Fruit fly (Drosophila melanogaster) whole organism, embryonic: ENCODE measurements around the gene Rab35.

Experiments
- BEAF-32 ChIP-seq: fragments of 200-800 bp; sonication (Bioruptor generic); optimal IDR thresholded peaks from 3 replicates; lab custom pipeline; 2017; ENCODE audit warnings: missing biosample characterization, missing genetic modification characterization, mild to moderate bottlenecking, moderate library complexity, missing genetic modification reagents
- Bgb ChIP-seq: fragments of 200-800 bp; sonication (Bioruptor generic); IDR thresholded peaks from 2 replicates; pipeline ENCODE4 v1.3.6; 2022; ENCODE audit warnings: missing biosample characterization, missing genetic modification characterization; ENCODE audit not compliant: partially characterized antibody
- CG11504 ChIP-seq: fragments of 200-800 bp; sonication (Bioruptor generic); optimal IDR thresholded peaks from 3 replicates; lab custom pipeline; 2019; ENCODE audit warnings: missing biosample characterization, mild to moderate bottlenecking, missing genetic modification characterization, moderate library complexity
- CG13624 ChIP-seq: fragments of 200-800 bp; sonication (Bioruptor generic); optimal IDR thresholded peaks from 2 replicates; lab custom pipeline; 2016; ENCODE audit warnings: missing biosample characterization, missing genetic modification characterization
- CG17186 ChIP-seq: fragments of 200-800 bp; sonication (Bioruptor generic); optimal IDR thresholded peaks from 3 replicates; lab custom pipeline; 2017; ENCODE audit warnings: missing biosample characterization, missing genetic modification reagents, missing genetic modification characterization
- CG17802 ChIP-seq: fragments of 200-800 bp; sonication (Bioruptor generic); optimal IDR thresholded peaks from 2 replicates; lab custom pipeline; 2018; ENCODE audit warnings: missing biosample characterization, mild to moderate bottlenecking, missing genetic modification characterization, moderate library complexity
- CG17829 ChIP-seq: fragments of 200-800 bp; optimal IDR thresholded peaks from 2 replicates; lab custom pipeline; 2019; ENCODE audit warnings: missing biosample characterization, mild to moderate bottlenecking, missing genetic modification characterization, moderate library complexity
- CG30020 ChIP-seq: fragments of 200-800 bp; optimal IDR thresholded peaks from 2 replicates; lab custom pipeline; 2019; ENCODE audit warnings: missing biosample characterization, mild to moderate bottlenecking, missing genetic modification characterization, moderate library complexity
- CG4282 ChIP-seq: fragments of 200-800 bp; sonication (Bioruptor generic); optimal IDR thresholded peaks from 2 replicates; lab custom pipeline; 2016; ENCODE audit warnings: missing biosample characterization, missing genetic modification characterization
- CG6791 ChIP-seq: fragments of 200-800 bp; sonication (Bioruptor generic); IDR thresholded peaks from 3 replicates; pipeline ENCODE4 v1.3.6; 2022; ENCODE audit warnings: missing biosample characterization, missing genetic modification characterization; ENCODE audit not compliant: partially characterized antibody
- CG7987 ChIP-seq: fragments of 200-800 bp; sonication (Bioruptor generic); optimal IDR thresholded peaks from 2 replicates; lab custom pipeline; 2018; ENCODE audit warnings: missing biosample characterization, mild to moderate bottlenecking, missing genetic modification characterization, moderate library complexity
- CG8290 ChIP-seq, 3 experiments: fragments of 200-800 bp; sonication (Bioruptor generic); optimal IDR thresholded peaks; 2 replicates each; lab custom pipeline; 2016 to 2019; ENCODE audit warnings: missing biosample characterization in 3 of 3, missing genetic modification characterization in 3 of 3, mild to moderate bottlenecking in 2 of 3, moderate library complexity in 1 of 3
- CG9609 ChIP-seq: fragments of 200-800 bp; sonication (Bioruptor generic); optimal IDR thresholded peaks from 3 replicates; lab custom pipeline; 2016; ENCODE audit warnings: missing biosample characterization, missing genetic modification characterization
- CG9817 ChIP-seq: fragments of 200-800 bp; sonication (Bioruptor generic); optimal IDR thresholded peaks from 2 replicates; lab custom pipeline; 2018; ENCODE audit warnings: missing biosample characterization, mild to moderate bottlenecking, missing genetic modification characterization, moderate library complexity
- CG9932 ChIP-seq: fragments of 200-800 bp; sonication (Bioruptor generic); IDR thresholded peaks from 2 replicates; pipeline ENCODE4 v1.3.6; 2022; ENCODE audit warnings: missing biosample characterization, missing genetic modification characterization
- Dll ChIP-seq: fragments of 200-800 bp; sonication (Bioruptor generic); IDR thresholded peaks from 4 replicates; pipeline ENCODE4 v1.3.6; 2022; ENCODE audit warnings: missing biosample characterization, missing genetic modification characterization; ENCODE audit not compliant: partially characterized antibody
- Dp ChIP-seq: fragments of 200-800 bp; sonication (Bioruptor generic); optimal IDR thresholded peaks from 2 replicates; lab custom pipeline; 2018; ENCODE audit warnings: missing biosample characterization, mild to moderate bottlenecking, missing genetic modification characterization, moderate library complexity
- Dref ChIP-seq: fragments of 200-800 bp; sonication (Bioruptor generic); IDR thresholded peaks from 2 replicates; pipeline ENCODE4 v1.3.6; 2022; ENCODE audit warnings: missing biosample characterization, missing genetic modification characterization
- E2f2 ChIP-seq: fragments of 200-800 bp; sonication (Bioruptor generic); IDR thresholded peaks from 2 replicates; pipeline ENCODE4 v1.3.6; 2022; ENCODE audit warnings: missing biosample characterization, missing genetic modification characterization
- Hmx ChIP-seq: fragments of 200-800 bp; sonication (Bioruptor generic); optimal IDR thresholded peaks from 2 replicates; lab custom pipeline; 2016; ENCODE audit warnings: missing biosample characterization, missing genetic modification characterization
- MBD-R2 ChIP-seq: fragments of 200-800 bp; sonication (Bioruptor generic); IDR thresholded peaks from 2 replicates; pipeline ENCODE4 v1.3.6; 2022; ENCODE audit warnings: missing biosample characterization, missing genetic modification characterization
- Mad ChIP-seq: fragments of 200-800 bp; sonication (Bioruptor generic); optimal IDR thresholded peaks from 2 replicates; lab custom pipeline; 2016; ENCODE audit warnings: missing biosample characterization, missing genetic modification characterization
- Med ChIP-seq: fragments of 200-800 bp; sonication (Bioruptor generic); peaks from one replicate; lab custom pipeline; 2016; ENCODE audit warnings: missing biosample characterization, missing genetic modification characterization, mild to moderate bottlenecking, inconsistent platforms, moderate library complexity
- Myb ChIP-seq: fragments of 200-800 bp; sonication (Bioruptor generic); optimal IDR thresholded peaks from 2 replicates; lab custom pipeline; 2016; ENCODE audit warnings: missing biosample characterization, missing genetic modification characterization
- Neu2 ChIP-seq: fragments of 200-800 bp; sonication (Bioruptor generic); optimal IDR thresholded peaks from 3 replicates; lab custom pipeline; 2016; ENCODE audit warnings: missing biosample characterization, missing genetic modification characterization, borderline replicate concordance
- Opbp ChIP-seq: fragments of 200-800 bp; sonication (Bioruptor generic); IDR thresholded peaks from 3 replicates; pipeline ENCODE4 v1.3.6; 2022; ENCODE audit warnings: missing biosample characterization, missing genetic modification characterization; ENCODE audit not compliant: partially characterized antibody
- Rfx ChIP-seq: fragments of 200-800 bp; sonication (Bioruptor generic); IDR thresholded peaks from 2 replicates; pipeline ENCODE4 v1.3.6; 2022; ENCODE audit warnings: missing biosample characterization, missing genetic modification characterization
- Scr ChIP-seq: fragments of 200-800 bp; sonication (Bioruptor generic); IDR thresholded peaks from 2 replicates; pipeline ENCODE4 v1.3.6; 2022; ENCODE audit warnings: missing biosample characterization, missing genetic modification characterization; ENCODE audit not compliant: partially characterized antibody
- Sin3A ChIP-seq: fragments of >200 bp; optimal IDR thresholded peaks from 2 replicates; lab custom pipeline; 2018
- Stat92E ChIP-seq, 3 experiments: fragments of >200 bp in 2 of 3; fragments of 200-800 bp in 1 of 3; sonication (Bioruptor generic) in 1 of 3; optimal IDR thresholded peaks; 2 replicates each; lab custom pipeline; 2017 to 2019; ENCODE audit warnings: missing biosample characterization in 3 of 3, missing genetic modification characterization in 3 of 3, mild to moderate bottlenecking in 1 of 3, moderate library complexity in 1 of 3
- Vsx1 ChIP-seq: fragments of 200-800 bp; sonication (Bioruptor generic); optimal IDR thresholded peaks from 2 replicates; lab custom pipeline; 2017; ENCODE audit warnings: missing biosample characterization, mild to moderate bottlenecking, missing genetic modification characterization, missing genetic modification reagents
- amos ChIP-seq: fragments of 200-800 bp; sonication (Bioruptor generic); IDR thresholded peaks from 2 replicates; pipeline ENCODE4 v1.3.6; 2022; ENCODE audit warnings: missing biosample characterization, missing genetic modification characterization; ENCODE audit not compliant: partially characterized antibody
- gem ChIP-seq: fragments of 200-800 bp; sonication (Bioruptor generic); optimal IDR thresholded peaks from 2 replicates; lab custom pipeline; 2019; ENCODE audit warnings: missing biosample characterization, mild to moderate bottlenecking, missing genetic modification characterization, moderate library complexity
- ham ChIP-seq: fragments of 200-800 bp; sonication (Bioruptor generic); IDR thresholded peaks from 2 replicates; pipeline ENCODE4 v1.3.6; 2022; ENCODE audit warnings: missing biosample characterization, missing genetic modification characterization
- pzg ChIP-seq: fragments of 200-800 bp; sonication (Bioruptor generic); optimal IDR thresholded peaks from 3 replicates; lab custom pipeline; 2018; ENCODE audit warnings: missing biosample characterization, mild to moderate bottlenecking, missing genetic modification characterization, moderate library complexity
- row ChIP-seq: fragments of 200-800 bp; sonication (Bioruptor generic); IDR thresholded peaks from 3 replicates; pipeline ENCODE4 v1.3.6; 2022; ENCODE audit warnings: missing biosample characterization, missing genetic modification characterization
- sim ChIP-seq: fragments of 200-800 bp; sonication (Bioruptor generic); IDR thresholded peaks from 2 replicates; pipeline ENCODE4 v1.3.6; 2022; ENCODE audit warnings: missing biosample characterization, missing genetic modification characterization
- stwl ChIP-seq: fragments of 200-800 bp; sonication (Bioruptor generic); optimal IDR thresholded peaks from 3 replicates; lab custom pipeline; 2018; ENCODE audit warnings: missing biosample characterization, mild to moderate bottlenecking, missing genetic modification characterization, moderate library complexity
- trem ChIP-seq: fragments of 200-800 bp; optimal IDR thresholded peaks from 3 replicates; lab custom pipeline; 2019; ENCODE audit warnings: missing biosample characterization, mild to moderate bottlenecking, missing genetic modification characterization, moderate library complexity
- zfh2 ChIP-seq: fragments of 200-800 bp; sonication (Bioruptor generic); optimal IDR thresholded peaks from 2 replicates; lab custom pipeline; 2016; ENCODE audit warnings: missing biosample characterization, missing genetic modification characterization

Rab35 gene

dm6 chrX:20162586-20162985, 2.9 kb upstream of the Rab35 start (continued):
- TF ChIP-seq Hmx: no peak
- TF ChIP-seq E2f2 (GFP tag; lab: Robert Waterston, UW): peak; percentile 87
- TF ChIP-seq CG11504 (tag; lab: Kevin White, UChicago): peak; percentile 7
- 0 out of 3 replicates have a peak, but pooled peaks have one; percentile 18 for TF ChIP-seq Opbp (GFP tag; lab: Robert Waterston, UW)
- TF ChIP-seq Mad: no peak
- TF ChIP-seq CG17829 (tag; lab: Kevin White, UChicago): peak; percentile 30
- no peak for TF ChIP-seq CG7987
- peak; percentile 48 for TF ChIP-seq CG30020 (tag; lab: Kevin White, UChicago)
- 0 out of 4 replicates have a peak, but pooled peaks have one; percentile 20 for TF ChIP-seq Dll
- no peak for TF ChIP-seq Sin3A (lab: Kevin White, UChicago)
- TF ChIP-seq CG17186 (GFP tag; lab: Kevin White, UChicago): peak; percentile 32
- TF ChIP-seq BEAF-32: peak; percentile 44
- TF ChIP-seq gem (tag; lab: Kevin White, UChicago): peak; percentile 27
- peak; percentile 5 for TF ChIP-seq zfh2 (GFP tag; lab: Kevin White, UChicago)
- no peak for TF ChIP-seq CG9609 (GFP tag; lab: Kevin White, UChicago)
- TF ChIP-seq trem (tag; lab: Kevin White, UChicago): peak; percentile 4
- no peak for TF ChIP-seq CG8290 (GFP tag; optimal IDR thresholded peaks at IDR 0.05; lab: Kevin White, UChicago)
- TF ChIP-seq CG8290 (tag; optimal IDR thresholded peaks at IDR 0.05; lab: Kevin White, UChicago): peak in 1 of 2 experiments; percentile 27
- peak; percentile 19 for TF ChIP-seq Myb (GFP tag; lab: Kevin White, UChicago)
- TF ChIP-seq MBD-R2 (GFP tag; lab: Robert Waterston, UW): peak; percentile 45; the same call in 1 of the 2 replicates
- 0 out of 2 replicates have a peak, but pooled peaks have one; percentile 12 for TF ChIP-seq Rfx (GFP tag; lab: Robert Waterston, UW)
- TF ChIP-seq CG4282: no peak
- no peak for TF ChIP-seq CG13624 (GFP tag; lab: Kevin White, UChicago)
- TF ChIP-seq stwl (tag; lab: Kevin White, UChicago): peak; percentile 32
- TF ChIP-seq Scr (GFP tag; lab: Robert Waterston, UW): peak; percentile 14; the same call in 1 of the 2 replicates
- peak; percentile 58 for TF ChIP-seq CG9932 (GFP tag; lab: Robert Waterston, UW)
- peak; percentile 30; the same call in 1 of the 2 replicates for TF ChIP-seq Bgb (GFP tag; lab: Robert Waterston, UW)
- TF ChIP-seq amos: peak; percentile 36; the same call in 1 of the 2 replicates
- TF ChIP-seq Dref (GFP tag; lab: Robert Waterston, UW): peak; percentile 71
- peak; percentile 80 for TF ChIP-seq Dp (GFP tag; lab: Kevin White, UChicago)
- TF ChIP-seq CG6791: 0 out of 3 replicates have a peak, but pooled peaks have one; percentile 26
- peak; percentile 39 for TF ChIP-seq pzg (GFP tag; lab: Kevin White, UChicago)
- TF ChIP-seq Neu2 (GFP tag; lab: Kevin White, UChicago): no peak
- TF ChIP-seq Vsx1 (GFP tag; lab: Kevin White, UChicago): no peak
- TF ChIP-seq CG17802: no peak
- no peak for TF ChIP-seq sim (GFP tag; lab: Robert Waterston, UW)
- no peak for TF ChIP-seq Stat92E (GFP tag; optimal IDR thresholded peaks at IDR 0.05; lab: Kevin White, UChicago)
- no peak for TF ChIP-seq ham (GFP tag; lab: Robert Waterston, UW)
- peak; percentile 67 for TF ChIP-seq Med (GFP tag; lab: Kevin White, UChicago)
- peak; percentile 8 for TF ChIP-seq CG9817 (tag; lab: Kevin White, UChicago)
- peak; percentile 53 for TF ChIP-seq row (GFP tag; lab: Robert Waterston, UW)
